Worm (Caenorhabditis elegans) whole organism, L4 larva: Measurements from ENCODE around the gene ZC513.14.

ENCODE experiments used
- D1046.2 ChIP-seq: fragments of 200-800 bp; sonication (Bioruptor generic); IDR thresholded peaks from 2 replicates; pipeline ENCODE4 v1.3.6; 2022; ENCODE audit warnings: missing genetic modification characterization, missing compliant biosample characterization
- F26F4.8 ChIP-seq: fragments of 200-800 bp; sonication (Bioruptor generic); conservative IDR thresholded peaks from 2 replicates; pipeline ENCODE4 v1.3.6; 2022; ENCODE audit warnings: missing genetic modification characterization, missing compliant biosample characterization
- F44E2.7 ChIP-seq: fragments of 200-800 bp; sonication (Bioruptor generic); IDR thresholded peaks from 2 replicates; pipeline ENCODE4 v2.1.2; 2022; ENCODE audit warnings: missing genetic modification characterization, missing compliant biosample characterization
- T20F7.1 ChIP-seq: fragments of 200-800 bp; sonication (Bioruptor generic); optimal IDR thresholded peaks from 2 replicates; lab custom pipeline; 2018; ENCODE audit warnings: mild to moderate bottlenecking, missing genetic modification characterization, missing compliant biosample characterization
- Y5F2A.4 ChIP-seq: fragments of 200-800 bp; sonication (Bioruptor generic); optimal IDR thresholded peaks from 2 replicates; lab custom pipeline; 2018; ENCODE audit warnings: mild to moderate bottlenecking, missing genetic modification characterization, missing compliant biosample characterization
- aha-1 ChIP-seq: fragments of 150-350 bp; peaks from one replicate; lab custom pipeline; 2014; ENCODE audit warnings: missing biosample characterization, missing genetic modification characterization
- ama-1 ChIP-seq: fragments of 150-350 bp; optimal IDR thresholded peaks from 2 replicates; lab custom pipeline; 2014; ENCODE audit warnings: inconsistent platforms, mixed read lengths
- attf-4 ChIP-seq: sonication (generic microtip); optimal IDR thresholded peaks from 3 replicates; lab custom pipeline; 2017; ENCODE audit warnings: missing biosample characterization, missing genetic modification characterization
- ceh-44 ChIP-seq: fragments of 200-800 bp; sonication (Bioruptor generic); IDR thresholded peaks from 2 replicates; pipeline ENCODE4 v1.3.6; 2022; ENCODE audit warnings: missing genetic modification reagents, missing genetic modification characterization, missing compliant biosample characterization
- cey-2 ChIP-seq: sonication (generic microtip); optimal IDR thresholded peaks from 3 replicates; lab custom pipeline; 2017; ENCODE audit warnings: missing genetic modification characterization, mild to moderate bottlenecking, missing compliant biosample characterization, antibody characterized with exemption, borderline replicate concordance; ENCODE audit not compliant: insufficient read depth
- daf-19 ChIP-seq: fragments of 200-800 bp; sonication (Bioruptor generic); conservative IDR thresholded peaks from 2 replicates; pipeline ENCODE4 v1.3.6; 2022; ENCODE audit warnings: missing genetic modification characterization, missing compliant biosample characterization
- daf-8 ChIP-seq: fragments of 200-800 bp; sonication (Bioruptor generic); IDR thresholded peaks from 2 replicates; pipeline ENCODE4 v1.3.6; 2022; ENCODE audit warnings: missing genetic modification characterization, missing compliant biosample characterization
- dmd-6 ChIP-seq: fragments of 200-800 bp; sonication (Bioruptor generic); IDR thresholded peaks from 2 replicates; pipeline ENCODE4 v1.3.6; 2022; ENCODE audit warnings: missing genetic modification reagents, missing genetic modification characterization, missing compliant biosample characterization
- dmd-8 ChIP-seq: fragments of 200-800 bp; sonication (Bioruptor generic); IDR thresholded peaks from 2 replicates; pipeline ENCODE4 v1.3.6; 2022; ENCODE audit warnings: missing genetic modification characterization, missing compliant biosample characterization
- dmd-9 ChIP-seq: fragments of 200-800 bp; sonication (Bioruptor generic); IDR thresholded peaks from 2 replicates; pipeline ENCODE4 v1.3.6; 2022; ENCODE audit warnings: missing genetic modification reagents, missing genetic modification characterization, missing compliant biosample characterization
- egl-43 ChIP-seq: fragments of 200-800 bp; sonication (Bioruptor generic); IDR thresholded peaks from 2 replicates; pipeline ENCODE4 v1.3.6; 2022; ENCODE audit warnings: missing genetic modification reagents, missing genetic modification characterization, missing compliant biosample characterization
- gei-8 ChIP-seq: fragments of 200-800 bp; sonication (Bioruptor generic); optimal IDR thresholded peaks from 2 replicates; lab custom pipeline; 2018; ENCODE audit warnings: mild to moderate bottlenecking, missing genetic modification characterization, missing compliant biosample characterization
- hif-1 ChIP-seq, 2 experiments: sonication (generic microtip); optimal IDR thresholded peaks; 2 replicates each; lab custom pipeline; 2016 to 2017; ENCODE audit warnings: missing compliant biosample characterization in 2 of 2, missing genetic modification characterization in 2 of 2, missing genetic modification reagents in 2 of 2, missing genotype in 2 of 2, mild to moderate bottlenecking in 1 of 2
- hmg-1.1 ChIP-seq: fragments of 200-800 bp; sonication (Bioruptor generic); IDR thresholded peaks from 2 replicates; pipeline ENCODE4 v1.3.6; 2022; ENCODE audit warnings: missing genetic modification reagents, missing genetic modification characterization, missing compliant biosample characterization
- lin-39 ChIP-seq: fragments of 150-350 bp; optimal IDR thresholded peaks from 2 replicates; lab custom pipeline; 2014; ENCODE audit warnings: missing biosample characterization, missing genetic modification reagents, missing genetic modification characterization
- madf-5 ChIP-seq, 2 experiments: fragments of 200-800 bp; sonication (Bioruptor generic); IDR thresholded peaks; 2 replicates each; pipeline ENCODE4 v1.3.6; 2022; ENCODE audit warnings: missing compliant biosample characterization in 2 of 2, missing genetic modification characterization in 2 of 2
- mdl-1 ChIP-seq, 2 experiments: fragments of 150-350 bp in 1 of 2; sonication (generic microtip) in 1 of 2; optimal IDR thresholded peaks; 2 replicates each; lab custom pipeline; 2014 to 2017; ENCODE audit warnings: missing biosample characterization in 2 of 2, missing genetic modification characterization in 2 of 2
- mdt-29 ChIP-seq: fragments of 200-800 bp; sonication (Bioruptor generic); IDR thresholded peaks from 2 replicates; pipeline ENCODE4 v1.3.6; 2022; ENCODE audit warnings: missing genetic modification reagents, missing genetic modification characterization, missing compliant biosample characterization
- nhr-10 ChIP-seq: fragments of 150-350 bp; optimal IDR thresholded peaks from 2 replicates; lab custom pipeline; 2014; ENCODE audit warnings: missing biosample characterization, missing genetic modification characterization
- nhr-102 ChIP-seq: sonication (generic microtip); optimal IDR thresholded peaks from 2 replicates; lab custom pipeline; 2016; ENCODE audit warnings: mild to moderate bottlenecking, missing genetic modification characterization, moderate library complexity, missing compliant biosample characterization
- nhr-11 ChIP-seq: fragments of 150-350 bp; optimal IDR thresholded peaks from 2 replicates; lab custom pipeline; 2014; ENCODE audit warnings: missing biosample characterization, missing genetic modification characterization
- nhr-28 ChIP-seq: fragments of 150-350 bp; optimal IDR thresholded peaks from 2 replicates; lab custom pipeline; 2014; ENCODE audit warnings: missing biosample characterization, missing genetic modification characterization
- nhr-6 ChIP-seq: fragments of 150-350 bp; optimal IDR thresholded peaks from 2 replicates; lab custom pipeline; 2014; ENCODE audit warnings: missing biosample characterization, missing genetic modification characterization
- saeg-2 ChIP-seq: fragments of 200-800 bp; sonication (Bioruptor generic); IDR thresholded peaks from 2 replicates; pipeline ENCODE4 v1.3.6; 2022; ENCODE audit warnings: missing genetic modification reagents, missing genetic modification characterization, missing compliant biosample characterization
- set-16 ChIP-seq: fragments of 200-800 bp; sonication (Bioruptor generic); IDR thresholded peaks from 2 replicates; pipeline ENCODE4 v1.3.6; 2022; ENCODE audit warnings: missing genetic modification reagents, missing genetic modification characterization, missing compliant biosample characterization
- snpc-1.2 ChIP-seq: fragments of 200-800 bp; sonication (Bioruptor generic); IDR thresholded peaks from 2 replicates; pipeline ENCODE4 v1.3.6; 2022; ENCODE audit warnings: missing genetic modification reagents, missing genetic modification characterization, missing compliant biosample characterization
- snpc-4 ChIP-seq: fragments of 150-350 bp; optimal IDR thresholded peaks from 2 replicates; lab custom pipeline; 2014; ENCODE audit warnings: missing biosample characterization, missing genetic modification characterization
- spr-1 ChIP-seq: sonication (generic microtip); optimal IDR thresholded peaks from 2 replicates; lab custom pipeline; 2016; ENCODE audit warnings: mild to moderate bottlenecking, missing genetic modification characterization, missing compliant biosample characterization
- spr-3 ChIP-seq: fragments of 200-800 bp; sonication (Bioruptor generic); optimal IDR thresholded peaks from 2 replicates; lab custom pipeline; 2018; ENCODE audit warnings: mild to moderate bottlenecking, missing genetic modification characterization, missing compliant biosample characterization
- tag-97 ChIP-seq: fragments of 200-800 bp; sonication (Bioruptor generic); IDR thresholded peaks from 2 replicates; pipeline ENCODE4 v1.3.6; 2022; ENCODE audit warnings: missing genetic modification characterization, missing compliant biosample characterization
- unc-130 ChIP-seq: sonication (generic microtip); optimal IDR thresholded peaks from 2 replicates; lab custom pipeline; 2016; ENCODE audit warnings: missing genetic modification reagents, missing genetic modification characterization, missing compliant biosample characterization
- unc-39 ChIP-seq: sonication (generic microtip); optimal IDR thresholded peaks from 2 replicates; lab custom pipeline; 2017; ENCODE audit warnings: missing biosample characterization, missing genetic modification characterization
- unc-62 ChIP-seq, 3 experiments: fragments of 150-350 bp in 1 of 3; sonication (generic microtip); optimal IDR thresholded peaks in 2 of 3; peaks in 1 of 3; 1 replicate in 1 of 3; 2 replicates in 2 of 3; lab custom pipeline; 2014 to 2017; ENCODE audit warnings: missing biosample characterization in 3 of 3, missing genetic modification characterization in 3 of 3, missing genetic modification reagents in 3 of 3, missing genotype in 1 of 3
- zfp-2 ChIP-seq: sonication (generic microtip); optimal IDR thresholded peaks from 2 replicates; lab custom pipeline; 2016; ENCODE audit warnings: mild to moderate bottlenecking, missing genetic modification characterization, missing compliant biosample characterization
- ztf-11 ChIP-seq: fragments of 150-350 bp; optimal IDR thresholded peaks from 2 replicates; lab custom pipeline; 2014; ENCODE audit warnings: missing biosample characterization, missing genetic modification characterization

The ZC513.14 gene

ce11 chrV:8069637-8070036 lies 33.8 kb upstream of the ZC513.14 start, which contains the start of gene str-143:
str-143 (minus strand) TSS chrV:8069737.
- TF ChIP-seq unc-62 (GFP tag; optimal IDR thresholded peaks at IDR 0.05 in 1 of 2; lab: Kevin White, UChicago) (peak in 1 of 2 experiments; percentile 17), unc-62 (tag; optimal IDR thresholded peaks at IDR 0.05; lab: Kevin White, UChicago) (no peak), ama-1 (no peak)

ce11 chrV:8067800-8068199 lies 32.0 kb upstream of the ZC513.14 start, which contains the start of gene str-140:
str-140 (minus strand) TSS chrV:8067900.
- TF ChIP-seq cey-2 (tag; lab: Kevin White, UChicago) (no peak), daf-8 (no peak), unc-130 (GFP tag; lab: Kevin White, UChicago) (no peak), tag-97 (no peak), spr-3 (GFP tag; lab: Kevin White, UChicago) (no peak), snpc-4 (tag; lab: Kevin White, UChicago) (no peak), hif-1 (tag; optimal IDR thresholded peaks at IDR 0.05; lab: Kevin White, UChicago) (no peak), madf-5 (GFP tag; IDR thresholded peaks at IDR 0.05; lab: Robert Waterston, UW) (no peak), ama-1 (no peak), egl-43 (GFP tag; lab: Robert Waterston, UW) (no peak), hmg-1.1 (GFP tag; lab: Robert Waterston, UW) (no peak), Y5F2A.4 (GFP tag; lab: Kevin White, UChicago) (no peak), lin-39 (no peak), dmd-9 (GFP tag; lab: Robert Waterston, UW) (no peak), F44E2.7 (GFP tag; lab: Robert Waterston, UW) (no peak), ztf-11 (no peak), D1046.2 (no peak), mdl-1 (tag; optimal IDR thresholded peaks at IDR 0.05; lab: Kevin White, UChicago) (no peak), aha-1 (tag; lab: Kevin White, UChicago) (no peak)

ce11 chrV:8062074-8062473 lies 26.2 kb upstream of the ZC513.14 start, which contains the start of gene str-139:
str-139 (minus strand) TSS chrV:8062174.
- no peak for TF ChIP-seq mdt-29
- no peak for TF ChIP-seq gei-8
- TF ChIP-seq nhr-28 (tag; lab: Kevin White, UChicago) = no peak
- TF ChIP-seq ceh-44 (GFP tag; lab: Robert Waterston, UW) = no peak
- TF ChIP-seq dmd-8 (GFP tag; lab: Robert Waterston, UW) = no peak
- no peak for TF ChIP-seq daf-19 (GFP tag; lab: Robert Waterston, UW)
- TF ChIP-seq aha-1 (tag; lab: Kevin White, UChicago) = no peak
- no peak for TF ChIP-seq nhr-11
- TF ChIP-seq nhr-102 (tag; lab: Kevin White, UChicago) = no peak
- no peak for TF ChIP-seq set-16
- TF ChIP-seq nhr-6 (tag; lab: Kevin White, UChicago) = no peak
- TF ChIP-seq snpc-1.2 (GFP tag; lab: Robert Waterston, UW) = no peak

ce11 chrV:8058359-8058758 lies 22.5 kb upstream of the ZC513.14 start, which contains the start of gene str-138:
str-138 (plus strand) TSS chrV:8058659.
- TF ChIP-seq saeg-2 (GFP tag; lab: Robert Waterston, UW) (no peak), dmd-8 (GFP tag; lab: Robert Waterston, UW) (no peak), dmd-6 (GFP tag; lab: Robert Waterston, UW) (no peak), nhr-6 (tag; lab: Kevin White, UChicago) (no peak), F26F4.8 (GFP tag; lab: Robert Waterston, UW) (no peak), gei-8 (no peak), attf-4 (tag; lab: Kevin White, UChicago) (no peak), nhr-10 (tag; lab: Kevin White, UChicago) (no peak), unc-39 (no peak), spr-1 (tag; lab: Kevin White, UChicago) (no peak), zfp-2 (tag; lab: Kevin White, UChicago) (no peak), Y5F2A.4 (GFP tag; lab: Kevin White, UChicago) (no peak), T20F7.1 (GFP tag; lab: Kevin White, UChicago) (no peak)
- TF ChIP-seq, all 104 proteins: peak for 0
